Worm (Caenorhabditis elegans): ENCODE results near the gene slrp-1.

ce11 chrV:13577463-13577862 lies 11.8 kb downstream of the slrp-1 start:
- TF ChIP-seq hpl-2 (GFP tag; optimal IDR thresholded peaks at IDR 0.05) (no peak), nhr-77 (tag; optimal IDR thresholded peaks at IDR 0.05) (no peak), lin-15B (tag; optimal IDR thresholded peaks at IDR 0.05) (no peak), elt-2 (tag; optimal IDR thresholded peaks at IDR 0.05) (no peak), elt-3 (tag; optimal IDR thresholded peaks at IDR 0.05) (no peak), unc-62 (GFP tag; optimal IDR thresholded peaks at IDR 0.05) (no peak), sptf-1 (tag; optimal IDR thresholded peaks at IDR 0.05) (no peak), isw-1 (GFP tag; IDR thresholded peaks at IDR 0.05) (no peak), nhr-28 (tag; optimal IDR thresholded peaks at IDR 0.05) (no peak), ama-1 (optimal IDR thresholded peaks at IDR 0.05) (no peak), ceh-90 (tag; optimal IDR thresholded peaks at IDR 0.05) (no peak), mab-9 (GFP tag; IDR thresholded peaks at IDR 0.05) (no peak), ceh-82 (tag; optimal IDR thresholded peaks at IDR 0.05) (no peak), C16A3.4 (tag; optimal IDR thresholded peaks at IDR 0.05) (no peak)
